Worm (Caenorhabditis elegans) whole organism, early embryonic: ENCODE data around the gene pqn-2.

Experiments
- aly-1 ChIP-seq: sonication (generic microtip); optimal IDR thresholded peaks from 2 replicates; lab custom pipeline; 2016; ENCODE audit warnings: missing genetic modification characterization, missing compliant biosample characterization
- ama-1 ChIP-seq: fragments of 150-350 bp; optimal IDR thresholded peaks from 2 replicates; lab custom pipeline; 2014
- ceh-13 ChIP-seq: fragments of 200-800 bp; sonication (Bioruptor generic); optimal IDR thresholded peaks from 2 replicates; lab custom pipeline; 2018; ENCODE audit warnings: mild to moderate bottlenecking, missing genetic modification characterization, missing compliant biosample characterization
- ets-7 ChIP-seq: sonication (generic microtip); optimal IDR thresholded peaks from 2 replicates; lab custom pipeline; 2016; ENCODE audit warnings: missing genotype, missing genetic modification characterization, missing compliant biosample characterization
- hnd-1 ChIP-seq: sonication (generic microtip); optimal IDR thresholded peaks from 2 replicates; lab custom pipeline; 2016; ENCODE audit warnings: missing genetic modification characterization, missing compliant biosample characterization
- pes-1 ChIP-seq: fragments of 200-800 bp; sonication (Bioruptor generic); IDR thresholded peaks from 2 replicates; pipeline ENCODE4 v1.3.6; 2022; ENCODE audit warnings: missing genetic modification reagents, missing genetic modification characterization, missing compliant biosample characterization
- scrt-1 ChIP-seq: fragments of 200-800 bp; sonication (Bioruptor generic); IDR thresholded peaks from 2 replicates; pipeline ENCODE4 v1.3.6; 2022; ENCODE audit warnings: missing genetic modification characterization, missing compliant biosample characterization
- tbx-11 ChIP-seq: fragments of 200-800 bp; sonication (Bioruptor generic); IDR thresholded peaks from 2 replicates; pipeline ENCODE4 v1.3.6; 2022; ENCODE audit warnings: missing genetic modification characterization, missing compliant biosample characterization
- tra-4 ChIP-seq: sonication (generic microtip); optimal IDR thresholded peaks from 2 replicates; lab custom pipeline; 2017; ENCODE audit warnings: missing genetic modification characterization, missing compliant biosample characterization

pqn-2 gene

DNA sequence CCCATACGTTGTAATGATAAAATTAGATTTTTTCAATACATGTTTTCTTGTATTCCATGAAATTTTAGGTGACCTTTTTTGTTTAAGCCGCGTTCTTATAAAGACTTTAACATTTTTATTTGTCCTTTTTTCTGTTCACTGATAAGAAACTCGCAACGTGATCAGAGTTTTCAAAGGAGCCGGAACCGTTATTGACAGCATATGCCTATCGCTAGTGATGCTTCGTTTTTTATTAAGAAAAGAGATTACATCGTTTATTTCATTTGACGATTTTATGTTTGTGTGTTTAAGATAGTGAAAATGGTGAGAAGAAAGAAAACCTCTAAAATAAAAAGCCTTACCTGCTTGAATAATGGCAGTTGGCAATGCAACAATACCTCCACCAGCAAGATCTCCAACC, 50.4 kb downstream of the pqn-2 start:
- TF ChIP-seq pes-1 (GFP tag; lab: Robert Waterston, UW) (no peak), ets-7 (tag; lab: Kevin White, UChicago) (no peak), aly-1 (tag; lab: Kevin White, UChicago) (no peak), scrt-1 (GFP tag; lab: Robert Waterston, UW) (no peak), hnd-1 (no peak), ceh-13 (GFP tag; lab: Kevin White, UChicago) (no peak), tra-4 (tag; lab: Kevin White, UChicago) (no peak), tbx-11 (GFP tag; lab: Robert Waterston, UW) (no peak), ama-1 (lab: Kevin White, UChicago) (no peak)
